Worm (Caenorhabditis elegans) whole organism, L1 larva: ENCODE results near the gene vrk-1.

Source experiments
- C04F5.9 ChIP-seq: sonication (generic microtip); optimal IDR thresholded peaks from 2 replicates; lab custom pipeline; 2016; ENCODE audit warnings: missing genetic modification characterization, missing compliant biosample characterization
- F16B12.6 ChIP-seq: fragments of 150-350 bp; optimal IDR thresholded peaks from 2 replicates; lab custom pipeline; 2014; ENCODE audit warnings: missing biosample characterization, missing genetic modification characterization
- Y116A8C.19 ChIP-seq: sonication (generic microtip); optimal IDR thresholded peaks from 2 replicates; lab custom pipeline; 2016; ENCODE audit warnings: missing compliant biosample characterization, missing genetic modification characterization, borderline replicate concordance
- blmp-1 ChIP-seq: fragments of 150-350 bp; optimal IDR thresholded peaks from 2 replicates; lab custom pipeline; 2014; ENCODE audit warnings: missing biosample characterization, missing genetic modification characterization
- ceh-63 ChIP-seq: fragments of 200-800 bp; sonication (Bioruptor generic); optimal IDR thresholded peaks from 2 replicates; lab custom pipeline; 2018; ENCODE audit warnings: mild to moderate bottlenecking, missing genetic modification characterization, missing compliant biosample characterization
- ceh-82 ChIP-seq, 3 experiments: fragments of 150-350 bp in 1 of 3; sonication (generic microtip) in 2 of 3; optimal IDR thresholded peaks; 2 replicates each; lab custom pipeline; 2014 to 2017; ENCODE audit warnings: missing biosample characterization in 3 of 3, missing genetic modification characterization in 3 of 3
- ceh-88 ChIP-seq: fragments of 200-800 bp; sonication (Bioruptor generic); IDR thresholded peaks from 2 replicates; pipeline ENCODE4 v1.3.6; 2022; ENCODE audit warnings: missing genetic modification characterization, missing compliant biosample characterization
- ces-1 ChIP-seq: fragments of 150-350 bp; optimal IDR thresholded peaks from 2 replicates; lab custom pipeline; 2014; ENCODE audit warnings: missing biosample characterization, missing genetic modification reagents, missing genetic modification characterization
- dsc-1 ChIP-seq: sonication (generic microtip); optimal IDR thresholded peaks from 2 replicates; lab custom pipeline; 2016; ENCODE audit warnings: mild to moderate bottlenecking, missing genetic modification characterization, missing compliant biosample characterization
- efl-1 ChIP-seq, 4 experiments: fragments of 150-350 bp; optimal IDR thresholded peaks in 3 of 4; peaks in 1 of 4; 1 replicate in 1 of 4; 2 replicates in 3 of 4; lab custom pipeline; 2014; ENCODE audit warnings: missing biosample characterization in 2 of 4, missing genetic modification characterization in 2 of 4, missing genetic modification reagents in 2 of 4
- efl-3 ChIP-seq: fragments of 200-800 bp; sonication (Bioruptor generic); optimal IDR thresholded peaks from 2 replicates; lab custom pipeline; 2018; ENCODE audit warnings: mild to moderate bottlenecking, missing genetic modification characterization, missing compliant biosample characterization
- egl-13 ChIP-seq: sonication (generic microtip); optimal IDR thresholded peaks from 2 replicates; lab custom pipeline; 2016; ENCODE audit warnings: missing genotype, missing genetic modification reagents, missing genetic modification characterization, missing compliant biosample characterization
- ets-5 ChIP-seq: fragments of 200-800 bp; sonication (Bioruptor generic); IDR thresholded peaks from 2 replicates; pipeline ENCODE4 v1.3.6; 2022; ENCODE audit warnings: missing genetic modification characterization, missing compliant biosample characterization
- fkh-10 ChIP-seq: sonication (generic microtip); optimal IDR thresholded peaks from 2 replicates; lab custom pipeline; 2017; ENCODE audit warnings: missing biosample characterization, missing genetic modification reagents, missing genetic modification characterization
- fkh-4 ChIP-seq: sonication (generic microtip); optimal IDR thresholded peaks from 2 replicates; lab custom pipeline; 2016; ENCODE audit warnings: missing compliant biosample characterization, missing genetic modification characterization, borderline replicate concordance
- fkh-8 ChIP-seq: sonication (generic microtip); optimal IDR thresholded peaks from 2 replicates; lab custom pipeline; 2016; ENCODE audit warnings: mild to moderate bottlenecking, missing genetic modification characterization, missing compliant biosample characterization
- isw-1 ChIP-seq: fragments of 200-800 bp; sonication (Bioruptor generic); IDR thresholded peaks from 2 replicates; pipeline ENCODE4 v1.3.6; 2022; ENCODE audit warnings: missing genetic modification characterization, missing compliant biosample characterization
- lin-14 ChIP-seq: fragments of 200-800 bp; sonication (Bioruptor generic); optimal IDR thresholded peaks from 2 replicates; lab custom pipeline; 2018; ENCODE audit warnings: mild to moderate bottlenecking, missing genetic modification characterization, moderate library complexity, missing compliant biosample characterization
- lin-35 ChIP-seq, 2 experiments: fragments of 150-350 bp; optimal IDR thresholded peaks; 2 replicates each; lab custom pipeline; 2014; ENCODE audit warnings: missing biosample characterization in 2 of 2, missing genetic modification characterization in 2 of 2, missing genetic modification reagents in 2 of 2
- lin-39 ChIP-seq: fragments of 150-350 bp; optimal IDR thresholded peaks from 2 replicates; lab custom pipeline; 2014; ENCODE audit warnings: missing biosample characterization, missing genetic modification reagents, missing genetic modification characterization
- lir-3 ChIP-seq: sonication (generic microtip); optimal IDR thresholded peaks from 2 replicates; lab custom pipeline; 2016; ENCODE audit warnings: mild to moderate bottlenecking, missing genetic modification characterization, moderate library complexity, missing compliant biosample characterization; ENCODE audit not compliant: poor library complexity
- lsy-2 ChIP-seq, 2 experiments: fragments of 150-350 bp; optimal IDR thresholded peaks; 2 replicates each; lab custom pipeline; 2014; ENCODE audit warnings: missing biosample characterization in 2 of 2, missing genetic modification characterization in 2 of 2
- nhr-11 ChIP-seq: fragments of 150-350 bp; optimal IDR thresholded peaks from 2 replicates; lab custom pipeline; 2014; ENCODE audit warnings: missing biosample characterization, missing genetic modification characterization
- nhr-12 ChIP-seq: sonication (generic microtip); optimal IDR thresholded peaks from 2 replicates; lab custom pipeline; 2017; ENCODE audit warnings: missing biosample characterization, missing genetic modification characterization
- nhr-47 ChIP-seq: sonication (generic microtip); optimal IDR thresholded peaks from 2 replicates; lab custom pipeline; 2016; ENCODE audit warnings: mild to moderate bottlenecking, missing genetic modification characterization, moderate library complexity, missing compliant biosample characterization
- nhr-71 ChIP-seq: sonication (generic microtip); optimal IDR thresholded peaks from 2 replicates; lab custom pipeline; 2016; ENCODE audit warnings: mild to moderate bottlenecking, missing genetic modification characterization, moderate library complexity, missing compliant biosample characterization
- nhr-84 ChIP-seq: sonication (generic microtip); optimal IDR thresholded peaks from 2 replicates; lab custom pipeline; 2017; ENCODE audit warnings: missing biosample characterization, missing genetic modification characterization
- skn-1 ChIP-seq: fragments of 150-350 bp; optimal IDR thresholded peaks from 2 replicates; lab custom pipeline; 2014; ENCODE audit warnings: missing biosample characterization, missing genetic modification characterization
- snpc-4 ChIP-seq: fragments of 150-350 bp; optimal IDR thresholded peaks from 2 replicates; lab custom pipeline; 2014; ENCODE audit warnings: missing biosample characterization, missing genetic modification characterization
- snu-23 ChIP-seq: sonication (generic microtip); optimal IDR thresholded peaks from 2 replicates; lab custom pipeline; 2016; ENCODE audit warnings: missing genetic modification characterization, missing compliant biosample characterization
- sox-4 ChIP-seq: sonication (generic microtip); optimal IDR thresholded peaks from 2 replicates; lab custom pipeline; 2016; ENCODE audit warnings: missing genetic modification characterization, missing compliant biosample characterization
- swsn-7 ChIP-seq: sonication (generic microtip); optimal IDR thresholded peaks from 2 replicates; lab custom pipeline; 2016; ENCODE audit warnings: missing genetic modification characterization, missing compliant biosample characterization
- tbx-2 ChIP-seq: sonication (generic microtip); optimal IDR thresholded peaks from 2 replicates; lab custom pipeline; 2016; ENCODE audit warnings: missing genetic modification characterization, missing compliant biosample characterization
- unc-86 ChIP-seq: sonication (generic microtip); optimal IDR thresholded peaks from 2 replicates; lab custom pipeline; 2016; ENCODE audit warnings: missing genetic modification characterization, missing compliant biosample characterization
- unc-98 ChIP-seq: fragments of 200-800 bp; sonication (Bioruptor generic); IDR thresholded peaks from 2 replicates; pipeline ENCODE4 v1.3.6; 2022; ENCODE audit warnings: missing genetic modification characterization, missing compliant biosample characterization
- zip-4 ChIP-seq: fragments of 200-800 bp; sonication (Bioruptor generic); optimal IDR thresholded peaks from 2 replicates; lab custom pipeline; 2018; ENCODE audit warnings: mild to moderate bottlenecking, missing genetic modification characterization, moderate library complexity, missing compliant biosample characterization
- ztf-11 ChIP-seq, 2 experiments: sonication (generic microtip); optimal IDR thresholded peaks; 2 replicates each; lab custom pipeline; 2016 to 2017; ENCODE audit warnings: missing genetic modification characterization in 2 of 2, missing biosample characterization in 1 of 2, missing compliant biosample characterization in 1 of 2
- ztf-4 ChIP-seq: fragments of 150-350 bp; optimal IDR thresholded peaks from 2 replicates; lab custom pipeline; 2014; ENCODE audit warnings: missing biosample characterization, missing genetic modification characterization

vrk-1 gene

DNA sequence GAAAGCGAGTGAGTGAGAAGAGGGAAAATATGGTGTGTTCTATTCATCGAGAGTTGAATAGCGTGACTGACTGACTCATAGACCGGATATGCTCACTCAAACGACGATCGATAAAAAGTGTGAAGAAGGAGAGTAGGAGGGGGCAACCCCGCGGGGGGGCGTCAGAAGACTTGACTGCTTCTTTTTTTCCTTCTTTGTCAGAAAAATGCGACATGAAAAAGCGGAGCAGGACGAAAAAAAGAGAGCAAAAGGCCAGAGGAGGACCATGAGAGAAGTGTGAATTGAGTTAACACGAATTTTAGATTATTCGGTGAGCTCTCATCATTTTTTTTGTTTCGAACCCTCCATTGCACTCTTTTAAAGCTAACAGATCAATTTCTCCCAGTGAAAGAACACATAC, 40.6 kb downstream of the vrk-1 start (continued):
- TF ChIP-seq nhr-11 (tag; lab: Kevin White, UChicago) (no peak), ceh-88 (GFP tag; lab: Robert Waterston, UW) (no peak), blmp-1 (tag; lab: Kevin White, UChicago) (no peak), lin-14 (GFP tag; lab: Kevin White, UChicago) (peak; percentile 53), dsc-1 (tag; lab: Kevin White, UChicago) (no peak), ces-1 (no peak), ets-5 (no peak), unc-98 (GFP tag; lab: Robert Waterston, UW) (no peak), F16B12.6 (tag; lab: Kevin White, UChicago) (no peak), efl-3 (no peak), swsn-7 (tag; lab: Kevin White, UChicago) (no peak), ztf-11 (tag; optimal IDR thresholded peaks at IDR 0.05; lab: Kevin White, UChicago) (no peak), C04F5.9 (tag; lab: Kevin White, UChicago) (no peak), egl-13 (no peak), fkh-8 (tag; lab: Kevin White, UChicago) (no peak), lin-39 (no peak), Y116A8C.19 (tag; lab: Kevin White, UChicago) (no peak)

DNA sequence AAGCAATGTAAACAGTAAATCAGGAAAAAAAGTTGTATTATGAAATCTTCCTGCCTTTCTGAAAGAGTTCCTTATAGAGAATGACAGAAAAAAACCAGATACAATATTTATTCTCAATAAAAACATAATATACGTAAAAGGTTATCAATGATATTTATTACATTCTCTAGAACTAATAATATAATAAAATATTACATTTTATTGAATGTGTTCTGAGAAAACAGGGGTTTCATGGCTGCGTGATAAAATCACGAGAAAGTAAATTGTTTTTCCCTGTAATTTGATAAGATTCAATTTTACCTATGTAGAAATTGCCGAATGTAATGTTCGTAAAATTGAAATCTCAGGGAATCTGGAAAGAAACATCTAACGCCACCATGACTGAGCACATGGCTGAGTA, 43.2 kb downstream of the vrk-1 start:
- TF ChIP-seq dsc-1 (tag; lab: Kevin White, UChicago) (peak; percentile 49), fkh-8 (tag; lab: Kevin White, UChicago) (peak; percentile 63), nhr-71 (tag; lab: Kevin White, UChicago) (peak; percentile 0), nhr-12 (tag; lab: Kevin White, UChicago) (no peak), lsy-2 (tag; optimal IDR thresholded peaks at IDR 0.05; lab: Kevin White, UChicago) (no peak), sox-4 (no peak), ztf-4 (peak; percentile 13)

DNA sequence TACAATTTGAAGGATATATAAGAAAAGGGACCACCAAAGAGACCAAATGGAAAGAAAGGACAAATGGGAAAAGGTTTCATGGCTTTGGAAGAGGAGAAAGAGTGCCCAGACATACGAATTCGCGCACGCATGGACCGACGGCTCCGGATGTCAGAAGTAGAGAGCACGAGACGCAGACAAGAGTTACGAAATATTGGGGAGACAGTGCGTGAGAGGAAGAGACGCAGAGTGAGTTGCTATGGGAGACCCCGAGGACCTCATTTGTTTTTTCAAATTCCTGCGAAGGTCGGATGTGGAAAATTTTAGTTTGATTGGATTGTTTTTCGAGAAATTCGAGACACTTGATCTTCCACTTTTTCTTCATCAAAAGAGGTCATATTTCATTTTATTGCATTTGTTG, 44.9 kb downstream of the vrk-1 start:
- TF ChIP-seq lsy-2 (tag; optimal IDR thresholded peaks at IDR 0.05; lab: Kevin White, UChicago) (peak in 1 of 2 experiments; percentile 37), skn-1 (tag; lab: Kevin White, UChicago) (peak; percentile 53), fkh-10 (peak; percentile 13), snu-23 (GFP tag; lab: Kevin White, UChicago) (no peak), nhr-84 (tag; lab: Kevin White, UChicago) (no peak), lin-14 (GFP tag; lab: Kevin White, UChicago) (peak; percentile 73), isw-1 (peak; percentile 57), egl-13 (peak; percentile 20), efl-1 (optimal IDR thresholded peaks at IDR 0.05; lab: Kevin White, UChicago) (peak; percentile 20 to 53), efl-1 (GFP tag; optimal IDR thresholded peaks at IDR 0.05 in 1 of 2; lab: Kevin White, UChicago) (peak in 1 of 2 experiments; percentile 80), unc-86 (peak; percentile 48), ceh-82 (tag; optimal IDR thresholded peaks at IDR 0.05; lab: Kevin White, UChicago) (peak; percentile 23 to 73 (median 51)), ceh-63 (GFP tag; lab: Kevin White, UChicago) (no peak), swsn-7 (tag; lab: Kevin White, UChicago) (peak; percentile 30), nhr-47 (tag; lab: Kevin White, UChicago) (peak; percentile 59), lin-35 (GFP tag; optimal IDR thresholded peaks at IDR 0.05; lab: Kevin White, UChicago) (peak in 1 of 2 experiments; percentile 5), lir-3 (tag; lab: Kevin White, UChicago) (no peak), ets-5 (no peak), zip-4 (GFP tag; lab: Kevin White, UChicago) (peak; percentile 74), fkh-4 (tag; lab: Kevin White, UChicago) (no peak), ztf-4 (no peak), nhr-71 (tag; lab: Kevin White, UChicago) (peak; percentile 64), fkh-8 (tag; lab: Kevin White, UChicago) (peak; percentile 93), snpc-4 (tag; lab: Kevin White, UChicago) (peak; percentile 55), tbx-2 (tag; lab: Kevin White, UChicago) (peak; percentile 35)
